Worm (Caenorhabditis elegans): ENCODE measurements around the gene decr-1.2.

decr-1.2 gene

DNA sequence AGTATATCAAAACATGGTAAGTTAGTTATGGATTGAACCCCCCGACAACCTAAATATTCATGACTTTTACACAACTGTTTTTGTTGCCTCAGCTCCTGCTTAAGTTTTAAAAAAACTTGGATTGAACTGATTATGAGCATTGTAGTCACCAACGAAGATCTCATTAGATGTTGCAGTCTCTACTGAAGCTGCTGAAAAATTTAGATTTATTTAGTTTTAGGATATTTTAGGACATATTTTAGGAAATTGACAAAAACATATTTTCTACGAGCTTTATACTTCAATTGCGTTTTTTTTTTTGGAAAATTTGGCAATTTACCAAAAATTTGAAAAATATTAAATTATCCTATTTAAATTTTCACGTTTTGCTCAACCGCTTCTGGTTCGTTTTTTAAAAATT is 16.6 kb downstream of the decr-1.2 start, which contains the start of gene F54C9.14:
Gene F54C9.14, plus strand, starts transcription at position 301 of the 400 bp plus-strand sequence.
- TF ChIP-seq ama-1 (optimal IDR thresholded peaks at IDR 0.05) (no peak), ZK546.5 (tag; optimal IDR thresholded peaks at IDR 0.05) (no peak)

DNA sequence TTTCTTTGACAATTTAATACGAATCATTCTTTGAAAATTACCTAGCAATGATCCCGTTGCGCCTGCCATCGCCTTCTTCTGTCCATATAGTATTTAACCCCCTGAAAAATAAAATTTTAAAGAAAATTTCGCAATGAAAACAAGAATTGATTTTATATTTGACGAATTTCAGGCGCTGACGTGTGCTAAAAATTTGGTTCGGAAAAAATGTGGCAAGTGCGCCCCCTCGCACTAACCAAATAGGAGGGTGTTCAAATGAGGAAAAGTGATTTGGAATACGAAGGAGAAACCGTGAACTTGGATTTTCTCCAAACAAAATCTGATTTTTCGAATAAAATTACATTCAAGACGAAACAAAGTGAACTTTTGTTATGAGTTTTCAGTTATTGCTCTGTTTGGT is 20.6 kb downstream of the decr-1.2 start, which contains the start of gene stc-1:
Gene stc-1, minus strand, starts transcription at position 101 of the 400 bp plus-strand sequence.
- TF ChIP-seq ztf-4 (tag; optimal IDR thresholded peaks at IDR 0.05) (no peak), unc-62 (GFP tag; optimal IDR thresholded peaks at IDR 0.05) (no peak), nhr-23 (tag; optimal IDR thresholded peaks at IDR 0.05) (no peak), R02D3.7 (tag; optimal IDR thresholded peaks at IDR 0.05) (no peak), elt-3 (tag; optimal IDR thresholded peaks at IDR 0.05) (no peak), lin-15B (tag; optimal IDR thresholded peaks at IDR 0.05) (peak; percentile 51), nhr-12 (tag; optimal IDR thresholded peaks at IDR 0.05) (no peak), elt-2 (tag; optimal IDR thresholded peaks at IDR 0.05) (peak; percentile 25), pha-4 (tag; optimal IDR thresholded peaks at IDR 0.05) (peak; percentile 52), zag-1 (tag; optimal IDR thresholded peaks at IDR 0.05) (no peak), nfya-1 (tag; optimal IDR thresholded peaks at IDR 0.05; ENCODE audit: insufficient read depth) (peak; percentile 55), nhr-237 (tag; optimal IDR thresholded peaks at IDR 0.05) (no peak), pqm-1 (tag; optimal IDR thresholded peaks at IDR 0.05) (peak; percentile 45), ceh-28 (tag; optimal IDR thresholded peaks at IDR 0.05) (peak; percentile 1)

ce11 chrII:8566806-8567266 is 21.4 kb downstream of the decr-1.2 start, which contains the start of gene F54C9.3:
TSS of gene F54C9.3 (minus strand) at chrII:8566856.
- no peak for TF ChIP-seq unc-62 (GFP tag; optimal IDR thresholded peaks at IDR 0.05)
- TF ChIP-seq jun-1 (tag; optimal IDR thresholded peaks at IDR 0.05), result peak; percentile 55
- TF ChIP-seq pqm-1 (tag; optimal IDR thresholded peaks at IDR 0.05), result peak; percentile 98
- TF ChIP-seq elt-2 (tag; optimal IDR thresholded peaks at IDR 0.05), result peak; percentile 95
- TF ChIP-seq egl-27 (tag; optimal IDR thresholded peaks at IDR 0.05), result no peak
- TF ChIP-seq pha-4 (tag; optimal IDR thresholded peaks at IDR 0.05), result peak; percentile 80

DNA sequence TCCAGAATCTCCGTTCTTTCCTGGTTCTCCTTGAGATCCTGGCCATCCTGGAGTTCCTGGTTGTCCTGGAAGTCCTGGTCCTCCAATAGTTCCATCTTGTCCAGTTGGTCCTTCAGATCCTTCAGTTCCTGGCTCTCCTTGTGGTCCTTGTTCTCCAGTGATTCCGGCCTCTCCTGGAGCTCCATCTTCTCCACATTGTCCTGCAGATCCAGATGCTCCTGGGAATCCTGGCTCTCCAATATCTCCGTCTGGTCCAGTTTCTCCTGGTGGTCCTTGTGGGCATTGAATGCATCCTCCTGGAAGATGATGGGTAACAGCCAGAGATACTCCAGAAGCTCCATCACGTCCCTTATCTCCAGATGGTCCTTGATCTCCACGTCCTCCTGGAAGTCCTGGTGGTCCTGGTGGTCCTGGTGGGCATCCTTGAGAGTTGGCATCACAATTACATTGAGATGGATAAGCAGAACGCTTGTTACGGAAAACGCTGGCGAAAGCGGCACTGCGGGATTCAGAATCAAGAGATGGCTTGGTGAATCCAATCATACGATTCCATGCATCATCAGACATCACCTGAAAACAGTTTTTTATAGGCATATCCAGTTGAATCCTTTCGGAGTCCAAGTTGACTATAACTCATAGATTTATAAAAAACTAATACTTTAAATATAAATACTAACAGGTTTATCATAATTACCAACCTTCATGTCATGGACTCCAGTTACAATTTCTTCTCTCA is 23.0 kb downstream of the decr-1.2 start:
- TF ChIP-seq elt-2 (tag; optimal IDR thresholded peaks at IDR 0.05), result no peak
- TF ChIP-seq jun-1 (tag; optimal IDR thresholded peaks at IDR 0.05), result no peak
- no peak for TF ChIP-seq lin-39 (tag; optimal IDR thresholded peaks at IDR 0.05)
- no peak for TF ChIP-seq ZK546.5 (tag; optimal IDR thresholded peaks at IDR 0.05)
- TF ChIP-seq fkh-10 (GFP tag; optimal IDR thresholded peaks at IDR 0.05), result no peak
- TF ChIP-seq nhr-77 (tag; optimal IDR thresholded peaks at IDR 0.05), result no peak
- no peak for TF ChIP-seq fos-1 (tag; optimal IDR thresholded peaks at IDR 0.05)
- no peak for TF ChIP-seq nhr-237 (tag; optimal IDR thresholded peaks at IDR 0.05)
- TF ChIP-seq ceh-28 (tag; optimal IDR thresholded peaks at IDR 0.05), result no peak
- no peak for TF ChIP-seq egl-27 (tag; optimal IDR thresholded peaks at IDR 0.05)
- TF ChIP-seq lin-15B (tag; optimal IDR thresholded peaks at IDR 0.05), result no peak
- no peak for TF ChIP-seq unc-62 (GFP tag; optimal IDR thresholded peaks at IDR 0.05)
- TF ChIP-seq nhr-25 (tag; optimal IDR thresholded peaks at IDR 0.05), result no peak
- TF ChIP-seq aly-2 (tag; optimal IDR thresholded peaks at IDR 0.05), result no peak
- no peak for TF ChIP-seq mml-1 (tag; optimal IDR thresholded peaks at IDR 0.05)
- no peak for TF ChIP-seq snpc-4 (tag; optimal IDR thresholded peaks at IDR 0.05)
- TF ChIP-seq ceh-9 (tag; optimal IDR thresholded peaks at IDR 0.05), result no peak

DNA sequence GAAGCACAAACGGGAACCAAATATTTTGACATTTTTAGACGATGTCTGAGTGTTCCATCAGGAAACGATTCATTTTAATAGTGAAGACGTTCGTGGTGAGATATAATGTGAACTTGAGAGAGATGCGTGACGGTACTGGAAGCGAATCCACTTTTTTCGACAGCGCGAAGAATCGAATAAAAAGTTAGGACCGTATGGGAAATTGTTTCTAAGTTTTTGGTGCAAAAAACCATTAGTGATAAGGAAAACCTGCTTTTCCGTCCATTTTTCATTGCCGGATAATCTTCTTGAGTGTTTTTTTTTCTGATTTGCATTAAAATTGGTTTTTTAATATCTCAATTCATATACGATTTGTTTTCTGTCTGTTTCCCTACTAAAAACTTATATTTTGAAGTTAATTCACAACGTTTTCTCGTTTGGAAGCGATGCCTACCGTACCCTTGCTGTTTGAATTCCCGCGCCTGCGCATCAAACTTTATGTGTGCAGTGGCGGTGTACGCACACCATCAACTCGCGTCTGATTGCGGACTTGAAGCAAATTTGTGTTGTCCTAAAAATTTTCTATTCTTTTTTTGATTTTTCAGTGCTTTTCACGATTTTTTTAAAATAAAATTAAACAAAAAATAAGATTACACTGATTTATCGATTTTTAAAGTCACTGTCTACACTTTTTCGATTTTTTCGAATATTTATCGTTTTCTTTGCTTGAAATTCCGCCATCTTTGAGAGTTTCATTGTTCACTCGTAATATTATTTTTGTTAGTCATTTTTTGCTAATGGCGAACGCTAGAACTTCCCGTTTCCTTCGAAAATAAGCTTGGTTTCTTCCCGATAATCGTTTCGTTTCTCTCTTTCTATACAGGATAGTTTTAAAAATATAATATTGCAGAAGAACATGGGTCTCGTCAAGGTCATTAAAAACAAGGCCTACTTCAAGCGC is 23.9 kb downstream of the decr-1.2 start, which contains the start of the genes col-38 and rpl-5:
Gene col-38, minus strand, starts transcription at position 51 of the 940 bp plus-strand sequence.
Gene rpl-5, plus strand, starts transcription at position 890 of the 940 bp plus-strand sequence.
- peak; percentile 66 for TF ChIP-seq nhr-43 (tag; optimal IDR thresholded peaks at IDR 0.05; ENCODE audit: poor library complexity, severe bottlenecking)
- peak; percentile 97 for TF ChIP-seq nfya-1 (tag; optimal IDR thresholded peaks at IDR 0.05; ENCODE audit: insufficient read depth)
- TF ChIP-seq nhr-67 (tag; optimal IDR thresholded peaks at IDR 0.05), result no peak
- TF ChIP-seq ceh-28 (tag; optimal IDR thresholded peaks at IDR 0.05), result peak; percentile 64
- peak; percentile 28 for TF ChIP-seq unc-62 (GFP tag; optimal IDR thresholded peaks at IDR 0.05)
- peak; percentile 78 for TF ChIP-seq skn-1 (tag; optimal IDR thresholded peaks at IDR 0.05)
- TF ChIP-seq fkh-2 (tag; optimal IDR thresholded peaks at IDR 0.05), result no peak
- peak; percentile 2 for TF ChIP-seq ztf-4 (tag; optimal IDR thresholded peaks at IDR 0.05)
- peak; percentile 99 for TF ChIP-seq pha-4 (tag; optimal IDR thresholded peaks at IDR 0.05)
- no peak for TF ChIP-seq ceh-16 (tag; optimal IDR thresholded peaks at IDR 0.05)
- peak; percentile 93 for TF ChIP-seq lin-39 (tag; optimal IDR thresholded peaks at IDR 0.05)
- TF ChIP-seq jun-1 (tag; optimal IDR thresholded peaks at IDR 0.05), result peak; percentile 66
- TF ChIP-seq fkh-10 (GFP tag; optimal IDR thresholded peaks at IDR 0.05), result peak; percentile 83
- TF ChIP-seq eor-1 (tag; optimal IDR thresholded peaks at IDR 0.05), result no peak
- peak; percentile 72 for TF ChIP-seq elt-2 (tag; optimal IDR thresholded peaks at IDR 0.05)
- peak; percentile 94 for TF ChIP-seq nhr-25 (tag; optimal IDR thresholded peaks at IDR 0.05)
- peak; percentile 78 for TF ChIP-seq snpc-4 (tag; optimal IDR thresholded peaks at IDR 0.05)
- peak; percentile 87 for TF ChIP-seq egl-5 (tag; optimal IDR thresholded peaks at IDR 0.05)
- TF ChIP-seq fos-1 (tag; optimal IDR thresholded peaks at IDR 0.05), result no peak
- peak; percentile 73 for TF ChIP-seq R02D3.7 (tag; optimal IDR thresholded peaks at IDR 0.05)
- TF ChIP-seq nhr-237 (tag; optimal IDR thresholded peaks at IDR 0.05), result no peak
- TF ChIP-seq elt-1 (tag; optimal IDR thresholded peaks at IDR 0.05), result peak; percentile 23
- peak; percentile 77 for TF ChIP-seq lsy-12 (tag; optimal IDR thresholded peaks at IDR 0.05)
- peak; percentile 7 for TF ChIP-seq ama-1 (optimal IDR thresholded peaks at IDR 0.05)
- no peak for TF ChIP-seq aly-2 (tag; optimal IDR thresholded peaks at IDR 0.05)
- peak; percentile 51 for TF ChIP-seq pqm-1 (tag; optimal IDR thresholded peaks at IDR 0.05)
- no peak for TF ChIP-seq mml-1 (tag; optimal IDR thresholded peaks at IDR 0.05)
- TF ChIP-seq nhr-77 (tag; optimal IDR thresholded peaks at IDR 0.05), result no peak
- TF ChIP-seq ceh-9 (tag; optimal IDR thresholded peaks at IDR 0.05), result no peak

Data from whole organism, L3 larva.